Worm (Caenorhabditis elegans) whole organism, L4 larva: Measurements from ENCODE around the gene R12C12.6.

ENCODE experiments used
- F10B5.3 ChIP-seq: sonication (generic microtip); optimal IDR thresholded peaks from 2 replicates; lab custom pipeline; 2016; ENCODE audit warnings: mild to moderate bottlenecking, missing genetic modification characterization, missing compliant biosample characterization
- ceh-62 ChIP-seq: sonication (generic microtip); optimal IDR thresholded peaks from 2 replicates; lab custom pipeline; 2017; ENCODE audit warnings: missing biosample characterization, missing genetic modification characterization
- lin-13 ChIP-seq: fragments of 150-350 bp; optimal IDR thresholded peaks from 2 replicates; lab custom pipeline; 2014; ENCODE audit warnings: missing biosample characterization, missing genetic modification reagents, missing genetic modification characterization
- lin-39 ChIP-seq: fragments of 150-350 bp; optimal IDR thresholded peaks from 2 replicates; lab custom pipeline; 2014; ENCODE audit warnings: missing biosample characterization, missing genetic modification reagents, missing genetic modification characterization
- nhr-237 ChIP-seq: sonication (generic microtip); optimal IDR thresholded peaks from 2 replicates; lab custom pipeline; 2017; ENCODE audit warnings: missing biosample characterization, missing genetic modification characterization
- nhr-25 ChIP-seq: sonication (generic microtip); optimal IDR thresholded peaks from 2 replicates; lab custom pipeline; 2017; ENCODE audit warnings: missing genetic modification characterization, mild to moderate bottlenecking, missing compliant biosample characterization, antibody characterized with exemption, moderate library complexity, borderline replicate concordance; ENCODE audit not compliant: insufficient read depth
- nhr-77 ChIP-seq: fragments of 150-350 bp; optimal IDR thresholded peaks from 2 replicates; lab custom pipeline; 2014; ENCODE audit warnings: missing biosample characterization, missing genetic modification characterization
- sdz-12 ChIP-seq: fragments of 200-800 bp; sonication (Bioruptor generic); optimal IDR thresholded peaks from 2 replicates; lab custom pipeline; 2018; ENCODE audit warnings: mild to moderate bottlenecking, missing genetic modification characterization, missing compliant biosample characterization

DNA sequence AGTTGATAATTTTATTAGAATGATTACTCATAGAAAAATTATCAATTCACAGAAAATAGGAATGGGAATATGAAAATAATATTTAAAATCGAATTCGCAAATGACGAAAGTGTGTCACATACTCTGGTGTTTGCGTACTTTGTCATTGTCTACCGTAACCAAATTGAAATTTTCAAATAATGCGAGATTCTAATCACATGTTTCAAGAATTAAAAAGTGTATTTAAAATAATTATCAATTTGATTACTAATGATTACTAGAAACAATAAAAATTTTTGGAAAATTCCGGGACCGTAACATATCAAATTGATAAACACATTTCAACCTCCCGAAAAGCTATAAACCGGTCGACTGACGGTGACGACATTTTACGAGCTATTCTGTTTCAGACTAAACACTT is 43.7 kb upstream of the R12C12.6 start, which contains the start of the genes fbf-2 and nspg-3:
- no peak for TF ChIP-seq nhr-237 (tag; lab: Kevin White, UChicago)
- no peak for TF ChIP-seq nhr-77
- TF ChIP-seq lin-13 (GFP tag; lab: Kevin White, UChicago): no peak
- no peak for TF ChIP-seq ceh-62
- TF ChIP-seq sdz-12: no peak
- TF ChIP-seq nhr-25 (tag; lab: Kevin White, UChicago): no peak
- no peak for TF ChIP-seq F10B5.3 (tag; lab: Kevin White, UChicago)
- TF ChIP-seq lin-39: no peak
